Worm (Caenorhabditis elegans) whole organism, mixed stage, embryonic: Measurements from ENCODE around the gene ZK662.2.

Experiments used
- M03D4.4 ChIP-seq: sonication (generic microtip); optimal IDR thresholded peaks from 2 replicates; lab custom pipeline; 2017; ENCODE audit warnings: mild to moderate bottlenecking, missing genetic modification characterization, missing compliant biosample characterization
- bed-3 ChIP-seq: fragments of 200-800 bp; sonication (Bioruptor generic); optimal IDR thresholded peaks from 3 replicates; lab custom pipeline; 2018; ENCODE audit warnings: mild to moderate bottlenecking, missing genetic modification characterization, moderate library complexity, missing compliant biosample characterization
- ceh-39 ChIP-seq: fragments of 150-350 bp; optimal IDR thresholded peaks from 2 replicates; lab custom pipeline; 2014; ENCODE audit warnings: missing biosample characterization, missing genetic modification characterization
- ceh-43 ChIP-seq: fragments of 200-800 bp; sonication (Bioruptor generic); optimal IDR thresholded peaks from 2 replicates; lab custom pipeline; 2018; ENCODE audit warnings: mild to moderate bottlenecking, missing genetic modification characterization, moderate library complexity, missing compliant biosample characterization
- ces-1 ChIP-seq: fragments of 150-350 bp; optimal IDR thresholded peaks from 2 replicates; lab custom pipeline; 2014; ENCODE audit warnings: missing biosample characterization, missing genetic modification reagents, missing genetic modification characterization
- cnd-1 ChIP-seq: fragments of 200-800 bp; sonication (Bioruptor generic); optimal IDR thresholded peaks from 2 replicates; lab custom pipeline; 2018; ENCODE audit warnings: mild to moderate bottlenecking, missing genetic modification characterization, missing compliant biosample characterization
- drap-1 ChIP-seq: fragments of 200-800 bp; sonication (Bioruptor generic); optimal IDR thresholded peaks from 3 replicates; lab custom pipeline; 2018; ENCODE audit warnings: mild to moderate bottlenecking, missing genetic modification characterization, missing compliant biosample characterization
- elt-1 ChIP-seq: sonication (generic microtip); optimal IDR thresholded peaks from 2 replicates; lab custom pipeline; 2017; ENCODE audit warnings: missing genetic modification characterization, mild to moderate bottlenecking, missing compliant biosample characterization, antibody characterized with exemption, moderate library complexity, borderline replicate concordance; ENCODE audit not compliant: insufficient read depth
- flh-1 ChIP-seq: fragments of 200-800 bp; sonication (Bioruptor generic); optimal IDR thresholded peaks from 2 replicates; lab custom pipeline; 2018; ENCODE audit warnings: mild to moderate bottlenecking, missing genetic modification characterization, moderate library complexity, missing compliant biosample characterization
- ham-2 ChIP-seq: fragments of 200-800 bp; sonication (Bioruptor generic); optimal IDR thresholded peaks from 2 replicates; lab custom pipeline; 2018; ENCODE audit warnings: mild to moderate bottlenecking, missing genetic modification characterization, missing compliant biosample characterization
- hlh-1 ChIP-seq: fragments of 150-350 bp; optimal IDR thresholded peaks from 2 replicates; lab custom pipeline; 2014; ENCODE audit warnings: missing biosample characterization, missing genetic modification reagents, missing genetic modification characterization
- lin-32 ChIP-seq: fragments of 200-800 bp; sonication (Bioruptor generic); optimal IDR thresholded peaks from 2 replicates; lab custom pipeline; 2018; ENCODE audit warnings: mild to moderate bottlenecking, missing genetic modification characterization, missing compliant biosample characterization
- lsy-2 ChIP-seq: fragments of 150-350 bp; optimal IDR thresholded peaks from 2 replicates; lab custom pipeline; 2014; ENCODE audit warnings: missing biosample characterization, missing genetic modification characterization
- mab-5 ChIP-seq: fragments of 150-350 bp; optimal IDR thresholded peaks from 2 replicates; lab custom pipeline; 2014; ENCODE audit warnings: missing biosample characterization, missing genetic modification characterization
- mep-1 ChIP-seq: fragments of 150-350 bp; optimal IDR thresholded peaks from 2 replicates; lab custom pipeline; 2017; ENCODE audit warnings: missing biosample characterization, missing genetic modification reagents, missing genetic modification characterization, inconsistent platforms
- mls-2 ChIP-seq: sonication (generic microtip); optimal IDR thresholded peaks from 2 replicates; lab custom pipeline; 2016; ENCODE audit warnings: mild to moderate bottlenecking, missing genetic modification characterization, moderate library complexity, missing compliant biosample characterization
- nhr-2 ChIP-seq: fragments of 150-350 bp; optimal IDR thresholded peaks from 2 replicates; lab custom pipeline; 2014; ENCODE audit warnings: missing biosample characterization, missing genetic modification characterization
- nhr-28 ChIP-seq: fragments of 150-350 bp; optimal IDR thresholded peaks from 2 replicates; lab custom pipeline; 2014; ENCODE audit warnings: missing biosample characterization, missing genetic modification characterization
- nhr-76 ChIP-seq: sonication (generic microtip); optimal IDR thresholded peaks from 2 replicates; lab custom pipeline; 2017; ENCODE audit warnings: missing biosample characterization, missing genetic modification characterization
- pha-4 ChIP-seq: fragments of 150-350 bp; optimal IDR thresholded peaks from 2 replicates; lab custom pipeline; 2018; ENCODE audit warnings: missing biosample characterization, missing genetic modification reagents, missing genetic modification characterization
- sem-2 ChIP-seq: fragments of 200-800 bp; sonication (Bioruptor generic); optimal IDR thresholded peaks from 2 replicates; lab custom pipeline; 2018; ENCODE audit warnings: mild to moderate bottlenecking, missing genetic modification characterization, missing compliant biosample characterization
- snpc-4 ChIP-seq: fragments of 150-350 bp; optimal IDR thresholded peaks from 2 replicates; lab custom pipeline; 2014; ENCODE audit warnings: missing biosample characterization, missing genetic modification characterization
- sptf-1 ChIP-seq: sonication (generic microtip); optimal IDR thresholded peaks from 2 replicates; lab custom pipeline; 2017; ENCODE audit warnings: mild to moderate bottlenecking, missing genetic modification characterization, moderate library complexity, missing compliant biosample characterization
- tbx-8 ChIP-seq: fragments of 200-800 bp; sonication (Bioruptor generic); optimal IDR thresholded peaks from 2 replicates; lab custom pipeline; 2018; ENCODE audit warnings: mild to moderate bottlenecking, missing genetic modification characterization, moderate library complexity, missing compliant biosample characterization
- unc-120 ChIP-seq: sonication (generic microtip); optimal IDR thresholded peaks from 2 replicates; lab custom pipeline; 2017; ENCODE audit warnings: missing genetic modification characterization, missing compliant biosample characterization; ENCODE audit not compliant: poor library complexity, severe bottlenecking
- unc-39 ChIP-seq: fragments of 150-350 bp; optimal IDR thresholded peaks from 2 replicates; lab custom pipeline; 2014; ENCODE audit warnings: missing biosample characterization, missing genetic modification characterization
- unc-62 ChIP-seq: fragments of 150-350 bp; optimal IDR thresholded peaks from 2 replicates; lab custom pipeline; 2014; ENCODE audit warnings: missing biosample characterization, missing genetic modification reagents, missing genetic modification characterization
- zip-8 ChIP-seq: fragments of 150-350 bp; optimal IDR thresholded peaks from 2 replicates; lab custom pipeline; 2014; ENCODE audit warnings: missing biosample characterization, missing genetic modification characterization
- ztf-11 ChIP-seq: fragments of 150-350 bp; optimal IDR thresholded peaks from 2 replicates; lab custom pipeline; 2014; ENCODE audit warnings: missing biosample characterization, missing genetic modification characterization

Gene ZK662.2

DNA sequence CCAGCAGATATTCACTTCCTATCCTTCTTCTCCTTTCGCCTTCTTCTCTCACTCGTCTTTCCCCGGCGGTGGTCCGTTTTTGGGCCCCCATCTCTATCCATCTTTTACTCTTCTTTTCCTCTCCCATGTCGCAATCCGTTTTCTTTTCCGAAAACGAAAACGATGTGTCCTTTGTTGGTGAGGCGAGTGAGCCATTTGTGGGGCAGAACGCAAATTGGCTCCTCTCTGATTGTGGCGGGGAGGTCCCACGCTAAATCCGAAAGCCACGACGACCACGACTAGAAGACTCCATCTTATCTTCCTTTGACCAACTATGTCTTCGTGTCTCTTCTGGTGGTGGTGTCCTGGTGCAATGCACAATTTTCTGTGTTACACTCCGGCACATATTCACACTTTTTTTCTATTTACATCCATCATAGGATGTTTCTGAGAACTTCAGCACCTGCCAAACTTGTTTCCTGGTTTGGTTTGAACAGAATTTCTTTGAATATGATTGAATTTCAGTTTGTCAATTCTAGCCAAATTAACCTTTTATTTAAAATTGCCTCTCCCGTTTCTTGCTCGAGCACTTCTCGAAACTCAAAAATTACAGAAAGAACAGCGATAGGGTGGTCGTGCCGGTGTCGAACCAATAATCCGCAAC is 30.2 kb upstream of the ZK662.2 start, which contains the start of gene pcdr-1:
TSS of gene pcdr-1 (plus strand) at position 593 of the 643 bp plus-strand sequence.
- TF ChIP-seq bed-3 (GFP tag; lab: Kevin White, UChicago) (no peak), ces-1 (GFP tag; lab: Kevin White, UChicago) (peak; percentile 44)
- TF ChIP-seq, all 35 proteins: peak for 1

ce11 chrX:15668053-15668599 is 28.4 kb upstream of the ZK662.2 start:
- TF ChIP-seq drap-1, result no peak
- TF ChIP-seq cnd-1 (tag; lab: Kevin White, UChicago), result peak; percentile 7
- peak; percentile 15 for TF ChIP-seq sem-2 (GFP tag; lab: Kevin White, UChicago)
- no peak for TF ChIP-seq ces-1 (GFP tag; lab: Kevin White, UChicago)
- peak; percentile 62 for TF ChIP-seq sptf-1 (tag; lab: Kevin White, UChicago)
- no peak for TF ChIP-seq ztf-11 (tag; lab: Kevin White, UChicago)

DNA sequence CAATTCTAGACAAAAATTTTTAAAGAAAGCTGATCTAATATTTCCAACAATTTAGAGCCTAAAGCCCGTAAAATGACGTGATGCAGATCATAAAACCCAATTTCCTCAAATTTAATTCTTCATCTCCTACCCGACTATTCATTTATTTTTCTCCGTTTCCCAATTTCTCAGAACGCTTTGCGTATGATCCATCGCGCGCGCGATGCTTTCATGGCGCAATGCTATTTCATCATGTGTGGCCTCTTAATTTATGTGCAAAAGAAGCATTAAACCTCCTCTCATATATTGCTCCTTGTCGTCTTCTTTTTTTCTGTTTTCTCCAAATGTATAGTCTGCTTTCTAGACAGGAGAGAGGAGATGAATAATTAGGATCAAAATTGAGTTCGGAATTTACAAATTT is 27.8 kb upstream of the ZK662.2 start:
- TF ChIP-seq mab-5 (no peak), ces-1 (GFP tag; lab: Kevin White, UChicago) (peak; percentile 41)
- TF ChIP-seq, all 35 proteins: peak for 1

ce11 chrX:15675622-15676021 is 20.9 kb upstream of the ZK662.2 start, which contains the start of gene F59D12.2:
F59D12.2 (minus strand) TSS chrX:15675722.
- TF ChIP-seq ces-1 (GFP tag; lab: Kevin White, UChicago), result no peak
- no peak for TF ChIP-seq nhr-76 (tag; lab: Kevin White, UChicago)
- TF ChIP-seq unc-39 (tag; lab: Kevin White, UChicago), result no peak

- TF ChIP-seq ceh-39, result no peak
Observed at ce11 chrX:15681393-15681792, 15.1 kb upstream of the ZK662.2 start, which contains the start of gene gpn-1. gpn-1 (plus strand) TSS chrX:15681693.

ce11 chrX:15689244-15689643 is 7.3 kb upstream of the ZK662.2 start, which contains the start of gene C03H12.1:
C03H12.1 (plus strand) TSS chrX:15689449.
- no peak for TF ChIP-seq mls-2 (tag; lab: Kevin White, UChicago)
- TF ChIP-seq nhr-2 (tag; lab: Kevin White, UChicago), result no peak
- no peak for TF ChIP-seq tbx-8 (GFP tag; lab: Kevin White, UChicago)
- TF ChIP-seq lsy-2 (tag; lab: Kevin White, UChicago), result no peak
- no peak for TF ChIP-seq mab-5
- TF ChIP-seq M03D4.4 (tag; lab: Kevin White, UChicago), result no peak
- TF ChIP-seq nhr-28 (tag; lab: Kevin White, UChicago), result no peak
- TF ChIP-seq ceh-43 (GFP tag; lab: Kevin White, UChicago), result no peak
- TF ChIP-seq unc-120 (tag; lab: Kevin White, UChicago), result no peak
- no peak for TF ChIP-seq sptf-1 (tag; lab: Kevin White, UChicago)

DNA sequence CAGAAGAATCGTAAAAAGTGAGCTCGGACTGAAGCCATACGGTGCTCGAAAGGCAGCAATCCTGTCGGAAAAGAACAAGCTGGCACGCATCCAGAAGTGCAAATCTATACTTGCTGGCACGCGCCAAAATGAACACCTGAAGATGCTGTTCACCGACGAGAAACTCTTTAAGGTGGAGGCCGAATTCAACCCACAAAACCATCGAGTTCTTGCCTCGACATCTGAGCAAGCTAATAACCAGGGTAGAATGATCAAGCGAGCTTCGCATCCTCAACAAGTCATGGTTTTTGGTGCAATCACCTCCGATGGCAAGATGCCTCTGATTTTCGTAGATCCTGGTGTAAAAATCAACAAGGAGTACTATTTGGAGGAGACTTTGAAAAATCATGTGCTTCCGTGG is 3.0 kb upstream of the ZK662.2 start:
- TF ChIP-seq sptf-1 (tag; lab: Kevin White, UChicago), result no peak
- no peak for TF ChIP-seq flh-1 (GFP tag; lab: Kevin White, UChicago)
- TF ChIP-seq unc-120 (tag; lab: Kevin White, UChicago), result no peak
- no peak for TF ChIP-seq hlh-1
- TF ChIP-seq lin-32 (GFP tag; lab: Kevin White, UChicago), result no peak
- TF ChIP-seq ceh-43 (GFP tag; lab: Kevin White, UChicago), result no peak
- TF ChIP-seq zip-8 (tag; lab: Kevin White, UChicago), result no peak

DNA sequence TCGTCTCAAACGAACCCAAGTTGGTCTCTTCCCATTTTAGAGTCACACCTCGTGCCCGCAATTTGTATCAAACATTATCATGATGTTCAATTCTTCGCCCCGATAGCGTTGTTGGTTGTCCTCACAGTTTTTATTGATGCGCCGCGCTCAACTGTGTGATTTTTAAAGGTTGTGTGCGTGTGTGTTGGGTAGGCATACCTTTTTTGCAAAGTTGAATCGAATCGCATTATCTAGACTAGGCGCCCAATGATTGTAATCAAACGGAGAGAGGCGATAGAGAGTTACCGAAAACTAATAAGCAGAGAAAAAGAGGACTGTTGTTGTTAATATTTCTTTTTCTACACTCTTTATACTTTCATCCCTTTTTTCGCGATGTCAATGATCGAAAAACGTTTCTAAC is 3.7 kb downstream of the ZK662.2 start:
- TF ChIP-seq ham-2, result no peak
- TF ChIP-seq mab-5, result no peak
- TF ChIP-seq cnd-1 (tag; lab: Kevin White, UChicago), result no peak
- no peak for TF ChIP-seq ces-1 (GFP tag; lab: Kevin White, UChicago)
- TF ChIP-seq unc-62 (GFP tag; lab: Kevin White, UChicago), result no peak
- TF ChIP-seq sem-2 (GFP tag; lab: Kevin White, UChicago), result no peak
- no peak for TF ChIP-seq mep-1 (tag; lab: Kevin White, UChicago)
- no peak for TF ChIP-seq M03D4.4 (tag; lab: Kevin White, UChicago)
- no peak for TF ChIP-seq elt-1 (tag; lab: Kevin White, UChicago)
- TF ChIP-seq hlh-1, result no peak
- no peak for TF ChIP-seq lin-32 (GFP tag; lab: Kevin White, UChicago)
- TF ChIP-seq snpc-4 (tag; lab: Kevin White, UChicago), result no peak
- TF ChIP-seq pha-4 (tag; lab: Kevin White, UChicago), result no peak
- TF ChIP-seq unc-39 (tag; lab: Kevin White, UChicago), result no peak
- no peak for TF ChIP-seq drap-1
- TF ChIP-seq, all 35 proteins: peak for 0
